Fruit fly (Drosophila melanogaster): ENCODE results near the gene Cpr76Bd.

The Cpr76Bd gene

dm6 chr3L:19504719-19505118 is 27.8 kb upstream of the Cpr76Bd start:
- no peak for TF ChIP-seq lilli (GFP tag; optimal IDR thresholded peaks at IDR 0.05)
- no peak for TF ChIP-seq da (GFP tag; optimal IDR thresholded peaks at IDR 0.05)
- TF ChIP-seq CG13424 (tag; optimal IDR thresholded peaks at IDR 0.05) = no peak
- TF ChIP-seq CG11504 (tag; optimal IDR thresholded peaks at IDR 0.05) = no peak
- TF ChIP-seq CG14441 (GFP tag; IDR thresholded peaks at IDR 0.05) = no peak
- no peak for TF ChIP-seq CG11093 (GFP tag; IDR thresholded peaks at IDR 0.05)
- TF ChIP-seq CG4424 (GFP tag; optimal IDR thresholded peaks at IDR 0.05) = no peak
- TF ChIP-seq fu2 (GFP tag; optimal IDR thresholded peaks at IDR 0.05) = no peak
- TF ChIP-seq CG8290 (GFP tag; optimal IDR thresholded peaks at IDR 0.05) = no peak
- TF ChIP-seq CG8290 (tag; optimal IDR thresholded peaks at IDR 0.05) = peak in 1 of 2 experiments; percentile 29
- TF ChIP-seq CG3281 (GFP tag; optimal IDR thresholded peaks at IDR 0.05) = peak; percentile 42
- peak; percentile 64 for TF ChIP-seq CG18599 (GFP tag; optimal IDR thresholded peaks at IDR 0.05)
- TF ChIP-seq Usf (GFP tag; optimal IDR thresholded peaks at IDR 0.05) = no peak
- no peak for TF ChIP-seq CG14710 (tag; optimal IDR thresholded peaks at IDR 0.05)
- TF ChIP-seq ATbp (GFP tag; optimal IDR thresholded peaks at IDR 0.05) = peak; percentile 3
- no peak for TF ChIP-seq Dek (tag; optimal IDR thresholded peaks at IDR 0.05)
- TF ChIP-seq CHES-1-like (GFP tag; optimal IDR thresholded peaks at IDR 0.05) = no peak
- no peak for TF ChIP-seq pho (GFP tag; optimal IDR thresholded peaks at IDR 0.05)
- TF ChIP-seq CG2889 (GFP tag; IDR thresholded peaks at IDR 0.05) = no peak
- TF ChIP-seq psq (GFP tag; optimal IDR thresholded peaks at IDR 0.05) = no peak
- TF ChIP-seq CG12071 (GFP tag; optimal IDR thresholded peaks at IDR 0.05) = peak; percentile 45
- no peak for TF ChIP-seq CG1647 (GFP tag; optimal IDR thresholded peaks at IDR 0.05)
- TF ChIP-seq Drgx (GFP tag; IDR thresholded peaks at IDR 0.05) = no peak
- TF ChIP-seq sr (GFP tag; IDR thresholded peaks at IDR 0.05) = no peak
- peak; percentile 2 for TF ChIP-seq Meics (GFP tag; optimal IDR thresholded peaks at IDR 0.05)
- no peak for TF ChIP-seq crp (GFP tag; optimal IDR thresholded peaks at IDR 0.05)
- no peak for TF ChIP-seq CG11456 (GFP tag; IDR thresholded peaks at IDR 0.05)
- no peak for TF ChIP-seq CG15011 (GFP tag; optimal IDR thresholded peaks at IDR 0.05)
- no peak for TF ChIP-seq CG8478 (optimal IDR thresholded peaks at IDR 0.05)
- peak; percentile 70 for TF ChIP-seq lab (GFP tag; optimal IDR thresholded peaks at IDR 0.05)
- no peak for TF ChIP-seq CG10543 (GFP tag; optimal IDR thresholded peaks at IDR 0.05)
- TF ChIP-seq CG6272 (GFP tag; IDR thresholded peaks at IDR 0.05) = no peak
- TF ChIP-seq Fer1 (GFP tag; optimal IDR thresholded peaks at IDR 0.05) = peak; percentile 29
- TF ChIP-seq D (optimal IDR thresholded peaks at IDR 0.05) = no peak
- no peak for TF ChIP-seq D (GFP tag; optimal IDR thresholded peaks at IDR 0.05)
- TF ChIP-seq BEAF-32 (GFP tag; optimal IDR thresholded peaks at IDR 0.05) = no peak
- TF ChIP-seq CG18011 (GFP tag; optimal IDR thresholded peaks at IDR 0.05) = no peak
- no peak for TF ChIP-seq Mes4 (GFP tag; optimal IDR thresholded peaks at IDR 0.05)
- TF ChIP-seq CG6683 (GFP tag; optimal IDR thresholded peaks at IDR 0.05) = no peak
- no peak for TF ChIP-seq hbn (GFP tag; IDR thresholded peaks at IDR 0.05; ENCODE audit: partially characterized antibody)
- no peak for TF ChIP-seq Oaz (GFP tag; IDR thresholded peaks at IDR 0.05)
- no peak for TF ChIP-seq wek (GFP tag; optimal IDR thresholded peaks at IDR 0.05)
- TF ChIP-seq Neu2 (GFP tag; optimal IDR thresholded peaks at IDR 0.05; ENCODE audit: borderline replicate concordance) = no peak
- TF ChIP-seq CG11723 (GFP tag; optimal IDR thresholded peaks at IDR 0.05) = no peak
- no peak for TF ChIP-seq CG31441 (GFP tag; IDR thresholded peaks at IDR 0.05)
- TF ChIP-seq D19B (GFP tag; optimal IDR thresholded peaks at IDR 0.05) = no peak
- no peak for TF ChIP-seq yki (optimal IDR thresholded peaks at IDR 0.05)
- TF ChIP-seq HmgD (GFP tag; optimal IDR thresholded peaks at IDR 0.05) = no peak
- no peak for TF ChIP-seq bab2 (GFP tag; optimal IDR thresholded peaks at IDR 0.05)
- no peak for TF ChIP-seq CTCF (GFP tag; optimal IDR thresholded peaks at IDR 0.05)
- TF ChIP-seq CG9727 (GFP tag; optimal IDR thresholded peaks at IDR 0.05) = no peak
- peak; percentile 0 for TF ChIP-seq CG12769 (tag; optimal IDR thresholded peaks at IDR 0.05)
- TF ChIP-seq vnd (GFP tag; IDR thresholded peaks at IDR 0.05; ENCODE audit: partially characterized antibody) = no peak
